Worm (Caenorhabditis elegans) whole organism, young adult: ENCODE measurements around the gene decr-1.3.
A peak's percentile ranks its signal among the peaks of the same experiment; 100 is the strongest.

Experiments
- B0035.1 ChIP-seq: sonication (generic microtip); optimal IDR thresholded peaks from 2 replicates; lab custom pipeline; 2016; ENCODE audit warnings: missing genetic modification characterization, mild to moderate bottlenecking, missing compliant biosample characterization, missing genotype, missing genetic modification reagents
- C17E4.6 ChIP-seq: fragments of 200-800 bp; sonication (Bioruptor generic); IDR thresholded peaks from 2 replicates; pipeline ENCODE4 v1.3.6; 2022; ENCODE audit warnings: missing genetic modification reagents, missing genetic modification characterization, missing compliant biosample characterization
- D2030.7 ChIP-seq: fragments of 200-800 bp; sonication (Bioruptor generic); IDR thresholded peaks from 2 replicates; pipeline ENCODE4 v1.3.6; 2022; ENCODE audit warnings: missing genetic modification reagents, missing genetic modification characterization, missing compliant biosample characterization
- F49E8.2 ChIP-seq: sonication (generic microtip); optimal IDR thresholded peaks from 3 replicates; lab custom pipeline; 2017; ENCODE audit warnings: missing genetic modification characterization, mild to moderate bottlenecking, missing compliant biosample characterization, antibody characterized with exemption, moderate library complexity; ENCODE audit not compliant: insufficient read depth
- F52B5.7 ChIP-seq: sonication (generic microtip); optimal IDR thresholded peaks from 2 replicates; lab custom pipeline; 2016; ENCODE audit warnings: mild to moderate bottlenecking, missing genetic modification characterization, missing compliant biosample characterization
- K12H6.12 ChIP-seq: fragments of 200-800 bp; sonication (Bioruptor generic); optimal IDR thresholded peaks from 2 replicates; lab custom pipeline; 2018; ENCODE audit warnings: mild to moderate bottlenecking, missing genetic modification characterization, missing compliant biosample characterization
- T07F8.4 ChIP-seq: sonication (generic microtip); optimal IDR thresholded peaks from 2 replicates; lab custom pipeline; 2016; ENCODE audit warnings: mild to moderate bottlenecking, missing genetic modification characterization, moderate library complexity, missing compliant biosample characterization
- Y79H2A.3 ChIP-seq: fragments of 200-800 bp; sonication (Bioruptor generic); conservative IDR thresholded peaks from 2 replicates; pipeline ENCODE4 v1.3.6; 2022; ENCODE audit warnings: missing genetic modification reagents, missing genetic modification characterization, missing compliant biosample characterization
- ama-1 ChIP-seq, 3 experiments: fragments of 150-350 bp in 1 of 3; sonication (generic microtip) in 2 of 3; optimal IDR thresholded peaks; 2 replicates each; lab custom pipeline; 2014 to 2018; ENCODE audit warnings: missing biosample characterization in 2 of 3, missing genetic modification characterization in 2 of 3, missing genetic modification reagents in 2 of 3
- attf-6 ChIP-seq: fragments of 200-800 bp; sonication (Bioruptor generic); IDR thresholded peaks from 2 replicates; pipeline ENCODE4 v1.3.6; 2022; ENCODE audit warnings: missing genetic modification reagents, missing genetic modification characterization, missing compliant biosample characterization
- ceh-100 ChIP-seq: fragments of 200-800 bp; sonication (Bioruptor generic); IDR thresholded peaks from 2 replicates; pipeline ENCODE4 v1.3.6; 2022; ENCODE audit warnings: missing genetic modification reagents, missing genetic modification characterization, missing compliant biosample characterization
- ceh-27 ChIP-seq: fragments of 200-800 bp; sonication (Bioruptor generic); optimal IDR thresholded peaks from 2 replicates; lab custom pipeline; 2018; ENCODE audit warnings: mild to moderate bottlenecking, missing genetic modification characterization, moderate library complexity, missing compliant biosample characterization
- ceh-40 ChIP-seq: fragments of 200-800 bp; sonication (Bioruptor generic); IDR thresholded peaks from 2 replicates; pipeline ENCODE4 v1.3.6; 2022; ENCODE audit warnings: missing genetic modification characterization, missing compliant biosample characterization
- ceh-79 ChIP-seq: sonication (generic microtip); optimal IDR thresholded peaks from 2 replicates; lab custom pipeline; 2017; ENCODE audit warnings: mild to moderate bottlenecking, missing genetic modification characterization, missing compliant biosample characterization
- dox-1 ChIP-seq: fragments of 200-800 bp; sonication (Bioruptor generic); IDR thresholded peaks from 2 replicates; pipeline ENCODE4 v1.3.6; 2022; ENCODE audit warnings: missing genetic modification reagents, missing genetic modification characterization, missing compliant biosample characterization
- efl-1 ChIP-seq: fragments of 150-350 bp; optimal IDR thresholded peaks from 2 replicates; lab custom pipeline; 2014; ENCODE audit warnings: missing biosample characterization, missing genetic modification reagents, missing genetic modification characterization
- egl-18 ChIP-seq: fragments of 200-800 bp; sonication (Bioruptor generic); IDR thresholded peaks from 2 replicates; pipeline ENCODE4 v1.3.6; 2022; ENCODE audit warnings: missing genetic modification reagents, missing genetic modification characterization, missing compliant biosample characterization
- egrh-3 ChIP-seq: fragments of 200-800 bp; sonication (Bioruptor generic); IDR thresholded peaks from 2 replicates; pipeline ENCODE4 v1.3.6; 2022; ENCODE audit warnings: missing genetic modification reagents, missing genetic modification characterization, missing compliant biosample characterization
- ekl-4 ChIP-seq: fragments of 200-800 bp; sonication (Bioruptor generic); IDR thresholded peaks from 2 replicates; pipeline ENCODE4 v1.3.6; 2022; ENCODE audit warnings: missing genetic modification reagents, missing genetic modification characterization, missing compliant biosample characterization
- fkh-3 ChIP-seq: sonication (generic microtip); optimal IDR thresholded peaks from 2 replicates; lab custom pipeline; 2016; ENCODE audit warnings: mild to moderate bottlenecking, missing genetic modification characterization, missing compliant biosample characterization
- him-1 ChIP-seq: sonication (generic microtip); optimal IDR thresholded peaks from 2 replicates; lab custom pipeline; 2016; ENCODE audit warnings: missing genotype, missing genetic modification reagents, missing genetic modification characterization, missing compliant biosample characterization
- hrde-1 ChIP-seq: sonication (generic microtip); optimal IDR thresholded peaks from 2 replicates; lab custom pipeline; 2016; ENCODE audit warnings: missing genetic modification characterization, mild to moderate bottlenecking, missing compliant biosample characterization, moderate library complexity, missing genotype, missing genetic modification reagents, borderline replicate concordance
- let-607 ChIP-seq, 2 experiments: fragments of 200-800 bp in 1 of 2; sonication (Bioruptor generic) in 1 of 2; sonication (generic microtip) in 1 of 2; optimal IDR thresholded peaks; 2 replicates each; lab custom pipeline; 2016 to 2018; ENCODE audit warnings: mild to moderate bottlenecking in 2 of 2, missing compliant biosample characterization in 2 of 2, missing genetic modification characterization in 2 of 2, moderate library complexity in 2 of 2, missing genotype in 1 of 2
- lin-54 ChIP-seq: fragments of 200-800 bp; sonication (Bioruptor generic); optimal IDR thresholded peaks from 2 replicates; lab custom pipeline; 2018; ENCODE audit warnings: mild to moderate bottlenecking, missing genetic modification characterization, missing compliant biosample characterization
- lsl-1 ChIP-seq: fragments of 200-800 bp; sonication (Bioruptor generic); optimal IDR thresholded peaks from 2 replicates; lab custom pipeline; 2018; ENCODE audit warnings: mild to moderate bottlenecking, missing genetic modification characterization, moderate library complexity, missing compliant biosample characterization
- madf-3 ChIP-seq: fragments of 200-800 bp; sonication (Bioruptor generic); IDR thresholded peaks from 2 replicates; pipeline ENCODE4 v1.3.6; 2022; ENCODE audit warnings: missing genetic modification reagents, missing genetic modification characterization, missing compliant biosample characterization
- madf-6 ChIP-seq: fragments of 200-800 bp; sonication (Bioruptor generic); IDR thresholded peaks from 2 replicates; pipeline ENCODE4 v1.3.6; 2022; ENCODE audit warnings: missing genetic modification reagents, missing genetic modification characterization, missing compliant biosample characterization
- mel-28 ChIP-seq: sonication (generic microtip); optimal IDR thresholded peaks from 2 replicates; lab custom pipeline; 2016; ENCODE audit warnings: borderline replicate concordance, mild to moderate bottlenecking, missing genetic modification characterization, missing compliant biosample characterization
- mxl-1 ChIP-seq: sonication (generic microtip); optimal IDR thresholded peaks from 2 replicates; lab custom pipeline; 2016; ENCODE audit warnings: missing genetic modification characterization, missing compliant biosample characterization
- nfya-2 ChIP-seq: fragments of 200-800 bp; sonication (Bioruptor generic); IDR thresholded peaks from 2 replicates; pipeline ENCODE4 v1.3.6; 2022; ENCODE audit warnings: missing genetic modification reagents, missing genetic modification characterization, missing compliant biosample characterization
- nhr-80 ChIP-seq: sonication (generic microtip); optimal IDR thresholded peaks from 2 replicates; lab custom pipeline; 2016; ENCODE audit warnings: missing genetic modification characterization, missing compliant biosample characterization
- pbrm-1 ChIP-seq: fragments of 200-800 bp; sonication (Bioruptor generic); IDR thresholded peaks from 2 replicates; pipeline ENCODE4 v1.3.6; 2022; ENCODE audit warnings: missing genetic modification reagents, missing genetic modification characterization, missing compliant biosample characterization
- rpc-1 ChIP-seq, 2 experiments: fragments of 150-350 bp in 1 of 2; sonication (generic microtip) in 1 of 2; optimal IDR thresholded peaks; 2 replicates each; lab custom pipeline; 2014 to 2018; ENCODE audit warnings: missing biosample characterization in 1 of 2, missing genetic modification characterization in 1 of 2, missing genetic modification reagents in 1 of 2, missing genotype in 1 of 2
- snpc-1.1 ChIP-seq: sonication (generic microtip); optimal IDR thresholded peaks from 2 replicates; lab custom pipeline; 2017; ENCODE audit warnings: missing genetic modification characterization, mild to moderate bottlenecking, missing compliant biosample characterization, antibody characterized with exemption, moderate library complexity, missing genotype, missing genetic modification reagents; ENCODE audit not compliant: insufficient read depth
- snpc-1.3 ChIP-seq: sonication (generic microtip); optimal IDR thresholded peaks from 2 replicates; lab custom pipeline; 2017; ENCODE audit warnings: missing genetic modification characterization, mild to moderate bottlenecking, missing compliant biosample characterization, antibody characterized with exemption, moderate library complexity, missing genotype, missing genetic modification reagents; ENCODE audit not compliant: insufficient read depth
- snpc-3.4 ChIP-seq: sonication (generic microtip); optimal IDR thresholded peaks from 2 replicates; lab custom pipeline; 2017; ENCODE audit warnings: missing genetic modification characterization, mild to moderate bottlenecking, missing compliant biosample characterization, antibody characterized with exemption, moderate library complexity, missing genotype, missing genetic modification reagents
- snpc-4 ChIP-seq, 5 experiments: fragments of 150-350 bp in 1 of 5; sonication (generic microtip) in 4 of 5; optimal IDR thresholded peaks; 2 replicates each; lab custom pipeline; 2014 to 2018; ENCODE audit warnings: missing genetic modification characterization in 5 of 5, missing biosample characterization in 3 of 5, antibody characterized with exemption in 2 of 5, mild to moderate bottlenecking in 2 of 5, missing compliant biosample characterization in 2 of 5, missing genotype in 2 of 5, moderate library complexity in 2 of 5, missing genetic modification reagents in 1 of 5
- tbp1 ChIP-seq: fragments of 200-800 bp; sonication (Bioruptor generic); optimal IDR thresholded peaks from 2 replicates; lab custom pipeline; 2018; ENCODE audit warnings: mild to moderate bottlenecking, missing genetic modification characterization, missing compliant biosample characterization
- tbx-9 ChIP-seq: sonication (generic microtip); optimal IDR thresholded peaks from 2 replicates; lab custom pipeline; 2016; ENCODE audit warnings: borderline replicate concordance, missing genetic modification characterization, inconsistent platforms, missing compliant biosample characterization
- unc-130 ChIP-seq: sonication (generic microtip); optimal IDR thresholded peaks from 2 replicates; lab custom pipeline; 2016; ENCODE audit warnings: missing genetic modification reagents, missing genetic modification characterization, missing compliant biosample characterization
- zfh-2 ChIP-seq: fragments of 200-800 bp; sonication (Bioruptor generic); conservative IDR thresholded peaks from 2 replicates; pipeline ENCODE4 v1.3.6; 2022; ENCODE audit warnings: missing genetic modification reagents, missing genetic modification characterization, missing compliant biosample characterization
- zim-3 ChIP-seq: sonication (generic microtip); optimal IDR thresholded peaks from 2 replicates; lab custom pipeline; 2017; ENCODE audit warnings: mild to moderate bottlenecking, missing genetic modification characterization, moderate library complexity, missing compliant biosample characterization
- ztf-18 ChIP-seq: sonication (generic microtip); optimal IDR thresholded peaks from 2 replicates; lab custom pipeline; 2016; ENCODE audit warnings: missing genotype, mild to moderate bottlenecking, missing genetic modification characterization, missing compliant biosample characterization
- ztf-25 ChIP-seq: fragments of 200-800 bp; sonication (Bioruptor generic); IDR thresholded peaks from 2 replicates; pipeline ENCODE4 v1.3.6; 2022; ENCODE audit warnings: missing genetic modification reagents, missing genetic modification characterization, missing compliant biosample characterization
- ztf-26 ChIP-seq: sonication (generic microtip); optimal IDR thresholded peaks from 2 replicates; lab custom pipeline; 2017; ENCODE audit warnings: missing genetic modification characterization, missing compliant biosample characterization
- ztf-6 ChIP-seq: fragments of 200-800 bp; sonication (Bioruptor generic); IDR thresholded peaks from 2 replicates; pipeline ENCODE4 v1.3.6; 2022; ENCODE audit warnings: missing genetic modification reagents, missing genetic modification characterization, missing compliant biosample characterization

decr-1.3 gene

ce11 chrII:8149930-8150329, 23.4 kb downstream of the decr-1.3 start, which contains the start of gene F10B5.3:
F10B5.3 (minus strand) TSS chrII:8150030.
- TF ChIP-seq ekl-4 (GFP tag; lab: Robert Waterston, UW) (no peak), C17E4.6 (GFP tag; lab: Robert Waterston, UW) (no peak), fkh-3 (tag; lab: Kevin White, UChicago) (no peak), nhr-80 (no peak), zim-3 (tag; lab: Kevin White, UChicago) (no peak), efl-1 (GFP tag; lab: Kevin White, UChicago) (no peak), ztf-6 (GFP tag; lab: Robert Waterston, UW) (no peak), rpc-1 (optimal IDR thresholded peaks at IDR 0.05; lab: Kevin White, UChicago) (no peak), rpc-1 (tag; optimal IDR thresholded peaks at IDR 0.05; lab: Kevin White, UChicago) (no peak), snpc-1.3 (tag; lab: Kevin White, UChicago) (no peak), T07F8.4 (tag; lab: Kevin White, UChicago) (no peak), ceh-27 (GFP tag; lab: Kevin White, UChicago) (no peak), egl-18 (no peak), B0035.1 (tag; lab: Kevin White, UChicago) (no peak), lin-54 (GFP tag; lab: Kevin White, UChicago) (no peak), ztf-18 (tag; lab: Kevin White, UChicago) (no peak), tbp1 (no peak), D2030.7 (GFP tag; lab: Robert Waterston, UW) (no peak), hrde-1 (tag; lab: Kevin White, UChicago) (no peak), K12H6.12 (tag; lab: Kevin White, UChicago) (no peak), dox-1 (GFP tag; lab: Robert Waterston, UW) (no peak)

- TF ChIP-seq nfya-2, result no peak
- peak; percentile 22; the same call in 1 of the 2 replicates for TF ChIP-seq ceh-100 (GFP tag; lab: Robert Waterston, UW)
- TF ChIP-seq madf-3, result peak; percentile 51; the same call in 1 of the 2 replicates
- TF ChIP-seq egrh-3 (GFP tag; lab: Robert Waterston, UW), result no peak
- peak; percentile 42; the same call in 1 of the 2 replicates for TF ChIP-seq attf-6 (GFP tag; lab: Robert Waterston, UW)
- no peak for TF ChIP-seq snpc-1.1 (tag; lab: Kevin White, UChicago)
- TF ChIP-seq him-1 (tag; lab: Kevin White, UChicago), result peak; percentile 44
- peak; percentile 34 for TF ChIP-seq lsl-1 (GFP tag; lab: Kevin White, UChicago)
- no peak for TF ChIP-seq ztf-26
- TF ChIP-seq madf-6 (GFP tag; lab: Robert Waterston, UW), result peak; percentile 58
- TF ChIP-seq ceh-79 (tag; lab: Kevin White, UChicago), result no peak
- TF ChIP-seq F49E8.2, result peak; percentile 53
- no peak for TF ChIP-seq let-607 (tag; optimal IDR thresholded peaks at IDR 0.05; lab: Kevin White, UChicago)
- TF ChIP-seq ztf-25 (GFP tag; lab: Robert Waterston, UW), result 0 out of 2 replicates have a peak, but pooled peaks have one; percentile 29
- TF ChIP-seq tbx-9 (tag; lab: Kevin White, UChicago), result no peak
- no peak for TF ChIP-seq F52B5.7
- no peak for TF ChIP-seq zfh-2
- TF ChIP-seq ceh-40 (GFP tag; lab: Robert Waterston, UW), result no peak
- TF ChIP-seq mxl-1 (tag; lab: Kevin White, UChicago), result no peak
- no peak for TF ChIP-seq pbrm-1 (GFP tag; lab: Robert Waterston, UW)
- TF ChIP-seq snpc-3.4, result peak; percentile 63
- TF ChIP-seq snpc-4 (GFP tag; optimal IDR thresholded peaks at IDR 0.05; lab: Kevin White, UChicago), result peak; percentile 9
- TF ChIP-seq snpc-4 (tag; optimal IDR thresholded peaks at IDR 0.05; lab: Kevin White, UChicago), result no peak
- TF ChIP-seq Y79H2A.3 (GFP tag; lab: Robert Waterston, UW), result no peak
- TF ChIP-seq ama-1 (optimal IDR thresholded peaks at IDR 0.05; lab: Kevin White, UChicago), result no peak
- TF ChIP-seq ama-1 (GFP tag; optimal IDR thresholded peaks at IDR 0.05; lab: Kevin White, UChicago), result no peak
- no peak for TF ChIP-seq mel-28 (tag; lab: Kevin White, UChicago)
- peak; percentile 15 for TF ChIP-seq unc-130 (GFP tag; lab: Kevin White, UChicago)
- no peak for TF ChIP-seq C17E4.6 (GFP tag; lab: Robert Waterston, UW)
These were observed 28.8 kb downstream of the decr-1.3 start, which contains the start of gene F10B5.2 for ce11 chrII:8144543-8144942. F10B5.2 (plus strand) TSS chrII:8144762.
